Fruit fly (Drosophila melanogaster) whole organism, embryonic: ENCODE measurements around the gene mil.

Experiments
- CG12744 ChIP-seq: fragments of 200-800 bp; sonication (Bioruptor generic); optimal IDR thresholded peaks from 2 replicates; lab custom pipeline; 2016; ENCODE audit warnings: missing biosample characterization, missing genetic modification characterization
- CG2120 ChIP-seq: fragments of 200-800 bp; sonication (Bioruptor generic); optimal IDR thresholded peaks from 3 replicates; lab custom pipeline; 2016; ENCODE audit warnings: missing biosample characterization, missing genetic modification characterization
- TFAM ChIP-seq: fragments of 200-800 bp; sonication (Bioruptor generic); optimal IDR thresholded peaks from 2 replicates; lab custom pipeline; 2017; ENCODE audit warnings: missing biosample characterization, missing genetic modification characterization, inconsistent platforms
- insv ChIP-seq, 2 experiments: fragments of 200-800 bp; sonication (Bioruptor generic); optimal IDR thresholded peaks; 3 replicates each; lab custom pipeline; 2016 to 2018; ENCODE audit warnings: missing biosample characterization in 2 of 2, missing genetic modification characterization in 2 of 2
- nmo ChIP-seq: fragments of 200-800 bp; sonication (Bioruptor generic); optimal IDR thresholded peaks from 2 replicates; lab custom pipeline; 2018; ENCODE audit warnings: missing biosample characterization, mild to moderate bottlenecking, missing genetic modification characterization, moderate library complexity
- row ChIP-seq: fragments of 200-800 bp; sonication (Bioruptor generic); IDR thresholded peaks from 3 replicates; pipeline ENCODE4 v1.3.6; 2022; ENCODE audit warnings: missing biosample characterization, missing genetic modification characterization

- peak; percentile 6 for TF ChIP-seq nmo (GFP tag; lab: Kevin White, UChicago)
- no peak for TF ChIP-seq TFAM (GFP tag; lab: Kevin White, UChicago)
- TF ChIP-seq CG2120 (GFP tag; lab: Kevin White, UChicago), result no peak
- TF ChIP-seq insv (GFP tag; optimal IDR thresholded peaks at IDR 0.05; lab: Kevin White, UChicago), result no peak
- no peak for TF ChIP-seq row
- no peak for TF ChIP-seq CG12744 (GFP tag; lab: Kevin White, UChicago)
Measured at dm6 chr3R:27925971-27926533, 13.8 kb downstream of the mil start.
